Fruit fly (Drosophila melanogaster) whole organism: Measurements from ENCODE around the gene Elp6.

Experiments
- Dll ChIP-seq: fragments of >200 bp; optimal IDR thresholded peaks from 2 replicates; lab custom pipeline; 2017
- EcR ChIP-seq, 2 experiments: fragments of >200 bp; optimal IDR thresholded peaks; 2 replicates each; lab custom pipeline; 2017; ENCODE audit warnings: missing biosample characterization in 2 of 2, missing genetic modification characterization in 2 of 2, missing genetic modification reagents in 2 of 2
- pan ChIP-seq: fragments of >200 bp; optimal IDR thresholded peaks from 2 replicates; lab custom pipeline; 2017
- psq ChIP-seq: fragments of >200 bp; optimal IDR thresholded peaks from 2 replicates; lab custom pipeline; 2017
- usp ChIP-seq: fragments of >200 bp; optimal IDR thresholded peaks from 2 replicates; lab custom pipeline; 2017; ENCODE audit warnings: missing biosample characterization, missing genetic modification characterization, mixed read lengths

dm6 chr3R:13366561-13367518, at the start of gene Elp6:
- TF ChIP-seq usp (GFP tag; lab: Kevin White, UChicago), result no peak
- TF ChIP-seq pan (lab: Kevin White, UChicago), result no peak
- no peak for TF ChIP-seq psq (lab: Kevin White, UChicago)
- no peak for TF ChIP-seq Dll (lab: Kevin White, UChicago)
- no peak for TF ChIP-seq EcR (GFP tag; optimal IDR thresholded peaks at IDR 0.05; lab: Kevin White, UChicago)
